Fruit fly (Drosophila melanogaster) whole organism, embryonic: ENCODE data around the gene Sps2.

Source experiments
- Bteb2 ChIP-seq: fragments of 200-800 bp; sonication (Bioruptor generic); optimal IDR thresholded peaks from 2 replicates; lab custom pipeline; 2016; ENCODE audit warnings: missing biosample characterization, missing genetic modification characterization
- CG10147 ChIP-seq: fragments of 200-800 bp; sonication (Bioruptor generic); optimal IDR thresholded peaks from 2 replicates; lab custom pipeline; 2019; ENCODE audit warnings: missing biosample characterization, mild to moderate bottlenecking, missing genetic modification characterization, moderate library complexity
- CG11560 ChIP-seq: fragments of 200-800 bp; sonication (Bioruptor generic); IDR thresholded peaks from 3 replicates; pipeline ENCODE4 v1.3.6; 2022; ENCODE audit warnings: missing biosample characterization, missing genetic modification characterization
- CG11695 ChIP-seq: fragments of 200-800 bp; sonication (Bioruptor generic); IDR thresholded peaks from 3 replicates; pipeline ENCODE4 v1.3.6; 2022; ENCODE audit warnings: missing biosample characterization, missing genetic modification characterization
- CG12071 ChIP-seq: fragments of 200-800 bp; sonication (Bioruptor generic); optimal IDR thresholded peaks from 3 replicates; lab custom pipeline; 2018; ENCODE audit warnings: missing biosample characterization, mild to moderate bottlenecking, missing genetic modification characterization
- CG12744 ChIP-seq: fragments of 200-800 bp; sonication (Bioruptor generic); optimal IDR thresholded peaks from 2 replicates; lab custom pipeline; 2016; ENCODE audit warnings: missing biosample characterization, missing genetic modification characterization
- CG13424 ChIP-seq: fragments of 200-800 bp; sonication (Bioruptor generic); optimal IDR thresholded peaks from 2 replicates; lab custom pipeline; 2019; ENCODE audit warnings: missing biosample characterization, mild to moderate bottlenecking, missing genetic modification characterization, moderate library complexity
- CG13624 ChIP-seq: fragments of 200-800 bp; sonication (Bioruptor generic); optimal IDR thresholded peaks from 2 replicates; lab custom pipeline; 2016; ENCODE audit warnings: missing biosample characterization, missing genetic modification characterization
- CG15269 ChIP-seq: fragments of 200-800 bp; sonication (Bioruptor generic); optimal IDR thresholded peaks from 2 replicates; lab custom pipeline; 2018; ENCODE audit warnings: missing biosample characterization, mild to moderate bottlenecking, missing genetic modification characterization, moderate library complexity
- CG16863 ChIP-seq: fragments of 200-800 bp; sonication (Bioruptor generic); optimal IDR thresholded peaks from 3 replicates; lab custom pipeline; 2016; ENCODE audit warnings: missing biosample characterization, missing genetic modification characterization
- CG17912 ChIP-seq: fragments of 200-800 bp; sonication (Bioruptor generic); optimal IDR thresholded peaks from 2 replicates; lab custom pipeline; 2018; ENCODE audit warnings: missing biosample characterization, mild to moderate bottlenecking, missing genetic modification characterization
- CG18619 ChIP-seq: fragments of 200-800 bp; sonication (Bioruptor generic); optimal IDR thresholded peaks from 3 replicates; lab custom pipeline; 2017; ENCODE audit warnings: missing biosample characterization, mild to moderate bottlenecking, missing genetic modification characterization
- CG18764 ChIP-seq: fragments of 200-800 bp; sonication (Bioruptor generic); optimal IDR thresholded peaks from 3 replicates; lab custom pipeline; 2016; ENCODE audit warnings: missing biosample characterization, missing genetic modification characterization
- CG32532 ChIP-seq: fragments of 200-800 bp; sonication (Bioruptor generic); IDR thresholded peaks from 2 replicates; pipeline ENCODE4 v1.3.6; 2022; ENCODE audit warnings: missing biosample characterization, missing genetic modification characterization
- CG3838 ChIP-seq: fragments of 200-800 bp; sonication (Bioruptor generic); optimal IDR thresholded peaks from 3 replicates; lab custom pipeline; 2016; ENCODE audit warnings: missing biosample characterization, missing genetic modification characterization
- CG4730 ChIP-seq: fragments of 200-800 bp; sonication (Bioruptor generic); IDR thresholded peaks from 2 replicates; pipeline ENCODE4 v1.3.6; 2022; ENCODE audit warnings: missing biosample characterization, missing genetic modification characterization
- CG6272 ChIP-seq: fragments of 200-800 bp; sonication (Bioruptor generic); IDR thresholded peaks from 2 replicates; pipeline ENCODE4 v1.3.6; 2022; ENCODE audit warnings: missing biosample characterization, missing genetic modification characterization
- CG6654 ChIP-seq: fragments of 200-800 bp; sonication (Bioruptor generic); optimal IDR thresholded peaks from 2 replicates; lab custom pipeline; 2017; ENCODE audit warnings: missing biosample characterization, mild to moderate bottlenecking, missing genetic modification characterization
- CG7357 ChIP-seq: fragments of 200-800 bp; sonication (Bioruptor generic); IDR thresholded peaks from 3 replicates; pipeline ENCODE4 v1.3.6; 2022; ENCODE audit warnings: missing biosample characterization, missing genetic modification characterization
- CG8359 ChIP-seq: fragments of 200-800 bp; sonication (Bioruptor generic); optimal IDR thresholded peaks from 2 replicates; lab custom pipeline; 2017; ENCODE audit warnings: missing biosample characterization, mild to moderate bottlenecking, missing genetic modification characterization, borderline replicate concordance
- CG8478 ChIP-seq: fragments of >200 bp; optimal IDR thresholded peaks from 2 replicates; lab custom pipeline; 2018
- Doc2 ChIP-seq: fragments of 200-800 bp; sonication (Bioruptor generic); IDR thresholded peaks from 2 replicates; pipeline ENCODE4 v1.3.6; 2022; ENCODE audit warnings: missing biosample characterization, missing genetic modification characterization
- Mes4 ChIP-seq: fragments of 200-800 bp; sonication (Bioruptor generic); optimal IDR thresholded peaks from 2 replicates; lab custom pipeline; 2016; ENCODE audit warnings: missing biosample characterization, missing genetic modification characterization
- Nf-YC ChIP-seq: fragments of 200-800 bp; optimal IDR thresholded peaks from 3 replicates; lab custom pipeline; 2019; ENCODE audit warnings: missing biosample characterization, mild to moderate bottlenecking, missing genetic modification characterization, moderate library complexity
- Oli ChIP-seq: fragments of 200-800 bp; sonication (Bioruptor generic); optimal IDR thresholded peaks from 2 replicates; lab custom pipeline; 2018; ENCODE audit warnings: missing biosample characterization, mild to moderate bottlenecking, missing genetic modification characterization, moderate library complexity
- Ravus ChIP-seq: fragments of 200-800 bp; sonication (Bioruptor generic); IDR thresholded peaks from 2 replicates; pipeline ENCODE4 v1.3.6; 2022; ENCODE audit warnings: missing biosample characterization, missing genetic modification characterization
- Rfx ChIP-seq: fragments of 200-800 bp; sonication (Bioruptor generic); IDR thresholded peaks from 2 replicates; pipeline ENCODE4 v1.3.6; 2022; ENCODE audit warnings: missing biosample characterization, missing genetic modification characterization
- Stat92E ChIP-seq, 3 experiments: fragments of >200 bp in 2 of 3; fragments of 200-800 bp in 1 of 3; sonication (Bioruptor generic) in 1 of 3; optimal IDR thresholded peaks; 2 replicates each; lab custom pipeline; 2017 to 2019; ENCODE audit warnings: missing biosample characterization in 3 of 3, missing genetic modification characterization in 3 of 3, mild to moderate bottlenecking in 1 of 3, moderate library complexity in 1 of 3
- YL-1 ChIP-seq: fragments of 200-800 bp; sonication (Bioruptor generic); optimal IDR thresholded peaks from 3 replicates; lab custom pipeline; 2017; ENCODE audit warnings: missing biosample characterization, mild to moderate bottlenecking, missing genetic modification characterization
- az2 ChIP-seq: fragments of 200-800 bp; sonication (Bioruptor generic); optimal IDR thresholded peaks from 3 replicates; lab custom pipeline; 2016; ENCODE audit warnings: missing biosample characterization, missing genetic modification characterization
- caup ChIP-seq: fragments of 200-800 bp; sonication (Bioruptor generic); optimal IDR thresholded peaks from 3 replicates; lab custom pipeline; 2017; ENCODE audit warnings: missing biosample characterization, mild to moderate bottlenecking, missing genetic modification characterization, moderate library complexity; ENCODE audit not compliant: severe bottlenecking
- chif ChIP-seq, 2 experiments: fragments of 200-800 bp; sonication (Bioruptor generic); optimal IDR thresholded peaks; 3 replicates each; lab custom pipeline; 2016; ENCODE audit warnings: missing biosample characterization in 2 of 2, missing genetic modification characterization in 2 of 2
- dan ChIP-seq: fragments of 200-800 bp; sonication (Bioruptor generic); IDR thresholded peaks from 2 replicates; pipeline ENCODE4 v1.3.6; 2022; ENCODE audit warnings: missing biosample characterization, missing genetic modification characterization
- en ChIP-seq: fragments of 200-800 bp; sonication (Bioruptor generic); optimal IDR thresholded peaks from 2 replicates; lab custom pipeline; 2016; ENCODE audit warnings: missing biosample characterization, missing genetic modification characterization
- esg ChIP-seq: fragments of 200-800 bp; sonication (Bioruptor generic); conservative IDR thresholded peaks from 2 replicates; pipeline ENCODE4 v1.3.6; 2022; ENCODE audit warnings: missing biosample characterization, missing genetic modification characterization
- fd102C ChIP-seq: fragments of 200-800 bp; sonication (Bioruptor generic); optimal IDR thresholded peaks from 2 replicates; lab custom pipeline; 2018; ENCODE audit warnings: missing biosample characterization, mild to moderate bottlenecking, missing genetic modification characterization, moderate library complexity
- grn ChIP-seq: fragments of 200-800 bp; sonication (Bioruptor generic); optimal IDR thresholded peaks from 3 replicates; lab custom pipeline; 2017; ENCODE audit warnings: missing biosample characterization, missing genetic modification characterization
- gsb ChIP-seq: fragments of 200-800 bp; sonication (Bioruptor generic); IDR thresholded peaks from 2 replicates; pipeline ENCODE4 v1.3.6; 2022; ENCODE audit warnings: missing biosample characterization, missing genetic modification characterization
- insv ChIP-seq, 2 experiments: fragments of 200-800 bp; sonication (Bioruptor generic); optimal IDR thresholded peaks; 3 replicates each; lab custom pipeline; 2016 to 2018; ENCODE audit warnings: missing biosample characterization in 2 of 2, missing genetic modification characterization in 2 of 2
- ken ChIP-seq: fragments of 200-800 bp; sonication (Bioruptor generic); IDR thresholded peaks from 3 replicates; pipeline ENCODE4 v1.3.6; 2022; ENCODE audit warnings: missing biosample characterization, missing genetic modification characterization
- lab ChIP-seq: fragments of 200-800 bp; sonication (Bioruptor generic); optimal IDR thresholded peaks from 3 replicates; lab custom pipeline; 2017; ENCODE audit warnings: missing biosample characterization, missing genetic modification characterization, mild to moderate bottlenecking, moderate library complexity, missing genetic modification reagents
- lola ChIP-seq, 3 experiments: fragments of >200 bp in 2 of 3; fragments of 200-800 bp in 1 of 3; sonication (Bioruptor generic) in 1 of 3; optimal IDR thresholded peaks; 2 replicates each; lab custom pipeline; 2017 to 2019; ENCODE audit warnings: missing biosample characterization in 3 of 3, missing genetic modification characterization in 3 of 3, mild to moderate bottlenecking in 1 of 3, moderate library complexity in 1 of 3
- nau ChIP-seq: fragments of 200-800 bp; sonication (Bioruptor generic); optimal IDR thresholded peaks from 3 replicates; lab custom pipeline; 2017; ENCODE audit warnings: missing biosample characterization, mild to moderate bottlenecking, missing genetic modification characterization, missing genetic modification reagents
- pita ChIP-seq: fragments of 200-800 bp; sonication (Bioruptor generic); optimal IDR thresholded peaks from 2 replicates; lab custom pipeline; 2017; ENCODE audit warnings: missing biosample characterization, mild to moderate bottlenecking, missing genetic modification characterization
- psq ChIP-seq: fragments of 200-800 bp; sonication (Bioruptor generic); optimal IDR thresholded peaks from 2 replicates; lab custom pipeline; 2017; ENCODE audit warnings: missing biosample characterization, missing genetic modification characterization
- ranshi ChIP-seq: fragments of 200-800 bp; sonication (Bioruptor generic); IDR thresholded peaks from 2 replicates; pipeline ENCODE4 v1.3.6; 2022; ENCODE audit warnings: missing biosample characterization, missing genetic modification characterization
- sob ChIP-seq: fragments of 200-800 bp; sonication (Bioruptor generic); IDR thresholded peaks from 2 replicates; pipeline ENCODE4 v1.3.6; 2022; ENCODE audit warnings: missing biosample characterization, missing genetic modification characterization
- tap ChIP-seq: fragments of 200-800 bp; optimal IDR thresholded peaks from 3 replicates; lab custom pipeline; 2019; ENCODE audit warnings: missing biosample characterization, mild to moderate bottlenecking, missing genetic modification characterization, moderate library complexity
- z ChIP-seq: fragments of 200-800 bp; sonication (Bioruptor generic); IDR thresholded peaks from 3 replicates; pipeline ENCODE4 v1.3.6; 2022; ENCODE audit warnings: missing biosample characterization, missing genetic modification characterization
- zen ChIP-seq: fragments of 200-800 bp; sonication (Bioruptor generic); optimal IDR thresholded peaks from 3 replicates; lab custom pipeline; 2018; ENCODE audit warnings: missing biosample characterization, mild to moderate bottlenecking, missing genetic modification characterization, moderate library complexity
- zen2 ChIP-seq: fragments of 200-800 bp; sonication (Bioruptor generic); IDR thresholded peaks from 3 replicates; pipeline ENCODE4 v1.3.6; 2022; ENCODE audit warnings: missing biosample characterization, missing genetic modification characterization; ENCODE audit not compliant: partially characterized antibody

The Sps2 gene

DNA sequence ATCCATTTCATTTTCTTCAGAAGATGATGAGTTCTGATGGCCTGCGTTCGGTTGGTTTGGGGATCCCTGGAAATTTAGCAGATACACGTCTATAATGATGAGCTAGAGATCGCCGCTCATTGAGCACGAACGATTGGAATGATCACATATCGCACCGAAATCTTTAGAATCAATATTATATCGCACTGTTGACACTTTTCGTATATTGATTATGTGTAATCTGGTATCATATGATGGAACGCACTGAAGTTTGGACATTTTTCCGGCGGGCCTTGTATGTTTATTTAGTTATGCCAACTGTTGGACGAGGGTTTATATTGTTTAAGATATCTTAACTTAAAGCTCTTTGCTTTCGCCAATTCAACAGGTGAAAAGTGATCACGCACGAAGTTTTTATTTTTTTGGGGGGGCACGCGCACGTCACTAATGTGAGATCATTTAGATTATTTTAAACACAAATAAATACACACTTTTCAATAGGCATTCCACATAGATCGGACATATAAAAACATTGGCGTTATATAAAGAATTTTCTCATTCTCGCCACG, 21.3 kb upstream of the Sps2 start (continued):
- no peak for TF ChIP-seq z (GFP tag; lab: Robert Waterston, UW)
- no peak for TF ChIP-seq CG8359 (GFP tag; lab: Kevin White, UChicago)
- no peak; the same call in 2 of the 3 replicates for TF ChIP-seq zen2
- TF ChIP-seq CG10147 (GFP tag; lab: Kevin White, UChicago): no peak
- no peak for TF ChIP-seq Doc2 (GFP tag; lab: Robert Waterston, UW)
- no peak for TF ChIP-seq pita (GFP tag; lab: Kevin White, UChicago)
- TF ChIP-seq Stat92E (GFP tag; optimal IDR thresholded peaks at IDR 0.05; lab: Kevin White, UChicago): no peak
- no peak for TF ChIP-seq Mes4 (GFP tag; lab: Kevin White, UChicago)
- no peak for TF ChIP-seq CG11560 (tag; lab: Robert Waterston, UW)
- TF ChIP-seq CG16863 (GFP tag; lab: Kevin White, UChicago): no peak
- TF ChIP-seq ken: no peak
- TF ChIP-seq sob: peak; percentile 33; the same call in 1 of the 2 replicates
- no peak for TF ChIP-seq YL-1 (GFP tag; lab: Kevin White, UChicago)
- no peak for TF ChIP-seq Ravus (GFP tag; lab: Robert Waterston, UW)
- no peak for TF ChIP-seq Bteb2 (GFP tag; lab: Kevin White, UChicago)
- TF ChIP-seq chif (GFP tag; optimal IDR thresholded peaks at IDR 0.05; lab: Kevin White, UChicago): no peak
- no peak for TF ChIP-seq caup (GFP tag; lab: Kevin White, UChicago)
- TF ChIP-seq lola (GFP tag; optimal IDR thresholded peaks at IDR 0.05; lab: Kevin White, UChicago): no peak
- TF ChIP-seq tap (tag; lab: Kevin White, UChicago): no peak
- TF ChIP-seq nau (GFP tag; lab: Kevin White, UChicago): no peak
- TF ChIP-seq CG3838 (GFP tag; lab: Kevin White, UChicago): no peak
- no peak for TF ChIP-seq az2 (GFP tag; lab: Kevin White, UChicago)
- TF ChIP-seq CG17912 (GFP tag; lab: Kevin White, UChicago): no peak
- TF ChIP-seq insv (GFP tag; optimal IDR thresholded peaks at IDR 0.05; lab: Kevin White, UChicago): no peak
- peak; percentile 56; the same call in 1 of the 2 replicates for TF ChIP-seq Rfx (GFP tag; lab: Robert Waterston, UW)
- peak; percentile 40 for TF ChIP-seq grn (GFP tag; lab: Kevin White, UChicago)
- TF ChIP-seq CG12071 (GFP tag; lab: Kevin White, UChicago): no peak
- 0 out of 2 replicates have a peak, but pooled peaks have one; percentile 29 for TF ChIP-seq CG32532
- TF ChIP-seq CG12744 (GFP tag; lab: Kevin White, UChicago): no peak
- no peak for TF ChIP-seq lab (GFP tag; lab: Kevin White, UChicago)
- TF ChIP-seq psq: no peak
- TF ChIP-seq CG6272: no peak
- TF ChIP-seq zen (tag; lab: Kevin White, UChicago): no peak
- no peak for TF ChIP-seq CG8478 (lab: Kevin White, UChicago)
- no peak for TF ChIP-seq CG15269
- no peak for TF ChIP-seq Oli (tag; lab: Kevin White, UChicago)
- TF ChIP-seq fd102C (GFP tag; lab: Kevin White, UChicago): no peak
- TF ChIP-seq CG7357 (GFP tag; lab: Robert Waterston, UW): no peak
- no peak for TF ChIP-seq dan (GFP tag; lab: Robert Waterston, UW)
- TF ChIP-seq CG4730 (GFP tag; lab: Robert Waterston, UW): no peak
- 0 out of 3 replicates have a peak, but pooled peaks have one; percentile 15 for TF ChIP-seq CG11695 (GFP tag; lab: Robert Waterston, UW)
- no peak for TF ChIP-seq CG18619
- no peak for TF ChIP-seq CG18764 (GFP tag; lab: Kevin White, UChicago)
- TF ChIP-seq CG13624 (GFP tag; lab: Kevin White, UChicago): peak; percentile 21
- no peak for TF ChIP-seq ranshi (GFP tag; lab: Robert Waterston, UW)
- no peak for TF ChIP-seq gsb (GFP tag; lab: Robert Waterston, UW)
- TF ChIP-seq en (GFP tag; lab: Kevin White, UChicago): peak; percentile 15
- TF ChIP-seq Nf-YC (tag; lab: Kevin White, UChicago): peak; percentile 2
- TF ChIP-seq CG6654: no peak
- TF ChIP-seq esg (GFP tag; lab: Robert Waterston, UW): no peak
- TF ChIP-seq CG13424 (tag; lab: Kevin White, UChicago): peak; percentile 8
